Fruit fly (Drosophila melanogaster) whole organism, adult: ENCODE data around the gene tai.
A peak's percentile ranks its signal among the peaks of the same experiment; 100 is the strongest.

Source experiments
- CG11617 ChIP-seq: fragments of 200-800 bp; sonication (Bioruptor generic); optimal IDR thresholded peaks from 2 replicates; lab custom pipeline; 2017; ENCODE audit warnings: mild to moderate bottlenecking, missing biosample characterization, missing genetic modification reagents, missing genetic modification characterization
- Crg-1 ChIP-seq: fragments of 200-800 bp; sonication (Bioruptor generic); optimal IDR thresholded peaks from 2 replicates; lab custom pipeline; 2016; ENCODE audit warnings: missing biosample characterization, missing genetic modification characterization
- Hr96 ChIP-seq: fragments of 200-800 bp; sonication (Bioruptor generic); optimal IDR thresholded peaks from 2 replicates; lab custom pipeline; 2016; ENCODE audit warnings: missing biosample characterization, missing genetic modification characterization
- tj ChIP-seq: fragments of 200-800 bp; sonication (Bioruptor generic); optimal IDR thresholded peaks from 3 replicates; lab custom pipeline; 2017; ENCODE audit warnings: missing biosample characterization, mild to moderate bottlenecking, missing genetic modification characterization, moderate library complexity

DNA sequence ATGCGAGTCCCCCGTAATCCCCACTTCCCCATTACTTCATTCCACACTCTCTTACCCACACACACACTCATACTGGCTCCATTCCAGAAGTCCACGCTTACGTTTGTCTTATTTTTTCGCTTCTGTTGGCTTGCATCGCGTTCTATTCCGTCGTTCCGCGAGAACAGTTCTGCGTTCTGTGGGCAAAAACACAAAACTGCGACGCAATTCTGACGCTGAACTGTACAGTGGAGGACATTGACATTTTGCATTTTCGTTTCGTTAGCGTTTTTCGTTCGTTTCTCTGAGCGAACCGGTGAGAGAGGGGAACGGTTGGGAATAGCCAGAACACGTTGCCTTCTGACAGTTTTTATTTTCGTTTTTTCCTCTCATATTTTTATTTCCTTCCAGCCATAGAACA lies 36.8 kb downstream of the tai start:
- no peak for TF ChIP-seq Hr96
- TF ChIP-seq CG11617 (GFP tag; lab: Kevin White, UChicago) = peak; percentile 21
- peak; percentile 89 for TF ChIP-seq tj (GFP tag; lab: Kevin White, UChicago)
- no peak for TF ChIP-seq Crg-1
